Worm (Caenorhabditis elegans) whole organism, L3 larva: ENCODE data around the gene Y67D8C.6.

ENCODE experiments used
- R02D3.7 ChIP-seq: fragments of 150-350 bp; optimal IDR thresholded peaks from 2 replicates; lab custom pipeline; 2014; ENCODE audit warnings: missing biosample characterization, missing genetic modification characterization
- ZK546.5 ChIP-seq: sonication (generic microtip); optimal IDR thresholded peaks from 2 replicates; lab custom pipeline; 2017; ENCODE audit warnings: missing biosample characterization, missing genetic modification characterization
- aly-2 ChIP-seq: fragments of 150-350 bp; optimal IDR thresholded peaks from 2 replicates; lab custom pipeline; 2014; ENCODE audit warnings: missing biosample characterization, missing genetic modification characterization
- ama-1 ChIP-seq: fragments of 150-350 bp; optimal IDR thresholded peaks from 2 replicates; lab custom pipeline; 2018
- ceh-28 ChIP-seq: fragments of 150-350 bp; optimal IDR thresholded peaks from 2 replicates; lab custom pipeline; 2014; ENCODE audit warnings: missing biosample characterization, missing genetic modification reagents, missing genetic modification characterization
- ceh-82 ChIP-seq: fragments of 150-350 bp; optimal IDR thresholded peaks from 2 replicates; lab custom pipeline; 2014; ENCODE audit warnings: missing biosample characterization, missing genetic modification characterization
- ceh-9 ChIP-seq: sonication (generic microtip); optimal IDR thresholded peaks from 2 replicates; lab custom pipeline; 2018; ENCODE audit warnings: missing biosample characterization, missing genetic modification characterization
- egl-27 ChIP-seq: sonication (generic microtip); optimal IDR thresholded peaks from 4 replicates; lab custom pipeline; 2017; ENCODE audit warnings: missing biosample characterization, missing genetic modification reagents, missing genetic modification characterization
- egl-5 ChIP-seq: fragments of 150-350 bp; optimal IDR thresholded peaks from 2 replicates; lab custom pipeline; 2017; ENCODE audit warnings: missing biosample characterization, missing genetic modification reagents, missing genetic modification characterization, inconsistent platforms
- elt-1 ChIP-seq: fragments of 150-350 bp; optimal IDR thresholded peaks from 2 replicates; lab custom pipeline; 2014; ENCODE audit warnings: missing biosample characterization, missing genetic modification characterization
- elt-2 ChIP-seq: sonication (generic microtip); optimal IDR thresholded peaks from 2 replicates; lab custom pipeline; 2016; ENCODE audit warnings: missing genetic modification reagents, mild to moderate bottlenecking, missing genetic modification characterization, missing compliant biosample characterization
- elt-3 ChIP-seq, 3 experiments: fragments of 150-350 bp in 1 of 3; sonication (generic microtip) in 2 of 3; optimal IDR thresholded peaks; 2 replicates in 2 of 3; 4 replicates in 1 of 3; lab custom pipeline; 2014 to 2017; ENCODE audit warnings: missing biosample characterization in 3 of 3, missing genetic modification characterization in 3 of 3
- eor-1 ChIP-seq, 2 experiments: fragments of 150-350 bp; optimal IDR thresholded peaks; 2 replicates each; lab custom pipeline; 2014 to 2018; ENCODE audit warnings: missing biosample characterization in 2 of 2, missing genetic modification characterization in 2 of 2
- fkh-10 ChIP-seq: sonication (generic microtip); optimal IDR thresholded peaks from 2 replicates; lab custom pipeline; 2017; ENCODE audit warnings: missing biosample characterization, missing genetic modification reagents, missing genetic modification characterization
- fkh-2 ChIP-seq: fragments of 150-350 bp; optimal IDR thresholded peaks from 2 replicates; lab custom pipeline; 2014; ENCODE audit warnings: missing biosample characterization, missing genetic modification reagents, missing genetic modification characterization
- fos-1 ChIP-seq: fragments of 150-350 bp; optimal IDR thresholded peaks from 2 replicates; lab custom pipeline; 2014; ENCODE audit warnings: missing biosample characterization, missing genetic modification characterization
- hmg-11 ChIP-seq: sonication (generic microtip); optimal IDR thresholded peaks from 2 replicates; lab custom pipeline; 2016; ENCODE audit warnings: missing genetic modification characterization, missing compliant biosample characterization
- jun-1 ChIP-seq: fragments of 150-350 bp; optimal IDR thresholded peaks from 2 replicates; lab custom pipeline; 2014; ENCODE audit warnings: missing biosample characterization, missing genetic modification reagents, missing genetic modification characterization
- lin-15B ChIP-seq: fragments of 150-350 bp; optimal IDR thresholded peaks from 2 replicates; lab custom pipeline; 2014; ENCODE audit warnings: missing biosample characterization, missing genetic modification characterization
- lin-39 ChIP-seq: fragments of 150-350 bp; optimal IDR thresholded peaks from 2 replicates; lab custom pipeline; 2018; ENCODE audit warnings: missing biosample characterization, missing genetic modification reagents, missing genetic modification characterization
- lsy-12 ChIP-seq: sonication (generic microtip); optimal IDR thresholded peaks from 2 replicates; lab custom pipeline; 2016; ENCODE audit warnings: mild to moderate bottlenecking, missing genetic modification characterization, missing compliant biosample characterization
- mdl-1 ChIP-seq: fragments of 150-350 bp; optimal IDR thresholded peaks from 2 replicates; lab custom pipeline; 2014; ENCODE audit warnings: missing biosample characterization, missing genetic modification characterization
- mml-1 ChIP-seq: fragments of 150-350 bp; sonication (generic microtip); optimal IDR thresholded peaks from 3 replicates; lab custom pipeline; 2014; ENCODE audit warnings: missing biosample characterization, missing genetic modification characterization
- nfya-1 ChIP-seq: sonication (generic microtip); optimal IDR thresholded peaks from 2 replicates; lab custom pipeline; 2017; ENCODE audit warnings: missing genetic modification characterization, mild to moderate bottlenecking, missing compliant biosample characterization, antibody characterized with exemption, moderate library complexity; ENCODE audit not compliant: insufficient read depth
- nhr-11 ChIP-seq: fragments of 150-350 bp; optimal IDR thresholded peaks from 2 replicates; lab custom pipeline; 2014; ENCODE audit warnings: missing biosample characterization, missing genetic modification characterization
- nhr-23 ChIP-seq: fragments of 150-350 bp; optimal IDR thresholded peaks from 2 replicates; lab custom pipeline; 2014; ENCODE audit warnings: missing biosample characterization, missing genetic modification reagents, missing genetic modification characterization
- nhr-25 ChIP-seq: sonication (generic microtip); optimal IDR thresholded peaks from 2 replicates; lab custom pipeline; 2017; ENCODE audit warnings: missing biosample characterization, missing genetic modification characterization
- nhr-43 ChIP-seq: sonication (generic microtip); optimal IDR thresholded peaks from 2 replicates; lab custom pipeline; 2016; ENCODE audit warnings: mild to moderate bottlenecking, missing genetic modification characterization, missing compliant biosample characterization; ENCODE audit not compliant: poor library complexity, severe bottlenecking
- nhr-76 ChIP-seq: fragments of 150-350 bp; sonication (generic microtip); optimal IDR thresholded peaks from 5 replicates; lab custom pipeline; 2014; ENCODE audit warnings: missing biosample characterization, missing genetic modification characterization
- nhr-77 ChIP-seq: fragments of 150-350 bp; optimal IDR thresholded peaks from 2 replicates; lab custom pipeline; 2014; ENCODE audit warnings: missing biosample characterization, missing genetic modification characterization
- pha-4 ChIP-seq: fragments of 150-350 bp; optimal IDR thresholded peaks from 2 replicates; lab custom pipeline; 2014; ENCODE audit warnings: missing biosample characterization, missing genetic modification reagents, missing genetic modification characterization
- pqm-1 ChIP-seq: fragments of 150-350 bp; optimal IDR thresholded peaks from 2 replicates; lab custom pipeline; 2017; ENCODE audit warnings: missing biosample characterization, missing genetic modification characterization, inconsistent platforms
- sea-2 ChIP-seq: fragments of 150-350 bp; sonication (generic microtip); optimal IDR thresholded peaks from 4 replicates; lab custom pipeline; 2014; ENCODE audit warnings: missing biosample characterization, missing genetic modification reagents, missing genetic modification characterization
- skn-1 ChIP-seq: fragments of 150-350 bp; optimal IDR thresholded peaks from 2 replicates; lab custom pipeline; 2014; ENCODE audit warnings: missing biosample characterization, missing genetic modification characterization
- snpc-4 ChIP-seq: fragments of 150-350 bp; optimal IDR thresholded peaks from 2 replicates; lab custom pipeline; 2014; ENCODE audit warnings: missing biosample characterization, missing genetic modification characterization
- tbx-2 ChIP-seq: sonication (generic microtip); optimal IDR thresholded peaks from 2 replicates; lab custom pipeline; 2016; ENCODE audit warnings: mild to moderate bottlenecking, missing genetic modification characterization, missing compliant biosample characterization
- unc-62 ChIP-seq: fragments of 150-350 bp; sonication (generic microtip); optimal IDR thresholded peaks from 4 replicates; lab custom pipeline; 2014; ENCODE audit warnings: missing biosample characterization, missing genetic modification reagents, missing genetic modification characterization
- ztf-11 ChIP-seq: fragments of 150-350 bp; optimal IDR thresholded peaks from 2 replicates; lab custom pipeline; 2014; ENCODE audit warnings: missing biosample characterization, missing genetic modification characterization
- ztf-4 ChIP-seq: fragments of 150-350 bp; optimal IDR thresholded peaks from 2 replicates; lab custom pipeline; 2014; ENCODE audit warnings: missing biosample characterization, missing genetic modification characterization

The Y67D8C.6 gene

DNA sequence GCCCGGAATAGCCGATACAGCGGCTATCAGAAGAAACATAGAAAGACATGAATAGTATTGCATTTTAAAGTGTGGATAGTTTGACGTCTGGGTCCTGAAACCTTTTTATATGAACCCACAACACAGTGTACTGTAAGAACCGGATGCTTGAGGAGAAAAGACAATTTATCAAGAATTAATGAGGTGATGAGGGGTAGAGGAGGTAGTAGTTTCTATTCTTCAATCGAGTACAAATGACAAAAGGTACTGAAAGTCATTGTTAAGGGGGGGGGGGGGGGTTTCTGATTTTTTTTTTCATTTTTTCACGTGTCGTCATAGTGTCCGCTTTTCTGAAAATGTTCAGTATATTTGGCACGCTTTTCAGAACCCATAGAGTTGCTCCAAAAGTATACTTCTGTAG is 3.6 kb upstream of the Y67D8C.6 start, which contains the start of gene Y67D8C.7:
Gene Y67D8C.7, minus strand, starts transcription at position 101 of the 400 bp plus-strand sequence.
- TF ChIP-seq lin-39, result no peak
- TF ChIP-seq skn-1 (tag; lab: Kevin White, UChicago), result no peak
- TF ChIP-seq nhr-76 (tag; lab: Kevin White, UChicago), result no peak
- no peak for TF ChIP-seq ztf-11 (tag; lab: Kevin White, UChicago)
- TF ChIP-seq ceh-82 (tag; lab: Kevin White, UChicago), result no peak
- no peak for TF ChIP-seq mml-1
- no peak for TF ChIP-seq aly-2
- no peak for TF ChIP-seq nhr-77 (tag; lab: Kevin White, UChicago)
- TF ChIP-seq fkh-2 (tag; lab: Kevin White, UChicago), result no peak
- TF ChIP-seq fos-1 (tag; lab: Kevin White, UChicago), result no peak
- TF ChIP-seq egl-5 (tag; lab: Kevin White, UChicago), result no peak
- no peak for TF ChIP-seq eor-1 (tag; optimal IDR thresholded peaks at IDR 0.05; lab: Kevin White, UChicago)
- TF ChIP-seq, all 47 proteins: peak for 0

- TF ChIP-seq ceh-9 (tag; lab: Kevin White, UChicago), result no peak
- no peak for TF ChIP-seq ceh-28
- TF ChIP-seq, all 47 proteins: peak for 0
Measured at ce11 chrIV:3055848-3056247, 7.3 kb downstream of the Y67D8C.6 start.

DNA sequence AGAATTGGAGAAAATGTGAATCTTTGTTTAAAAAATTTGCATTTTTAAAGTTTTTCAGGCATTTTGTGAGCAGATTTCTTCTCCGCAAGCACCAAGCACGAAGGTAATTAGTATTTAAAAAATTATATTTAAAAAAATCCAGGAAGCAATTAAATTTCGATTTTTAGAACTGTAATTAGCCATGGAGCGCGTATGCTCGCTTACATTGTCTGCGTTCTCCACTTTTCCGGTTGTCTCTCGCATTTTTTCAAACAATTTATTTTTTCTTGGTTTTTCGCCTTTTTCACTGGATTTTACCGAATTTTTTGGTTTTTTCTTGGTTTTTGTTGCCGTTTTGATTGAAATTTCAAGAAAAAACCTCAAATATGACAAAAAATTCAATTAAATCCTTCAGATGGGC is 7.9 kb downstream of the Y67D8C.6 start:
- TF ChIP-seq sea-2 (GFP tag; lab: Kevin White, UChicago) (no peak), lin-15B (tag; lab: Kevin White, UChicago) (peak; percentile 57), pha-4 (peak; percentile 38), fos-1 (tag; lab: Kevin White, UChicago) (no peak)
- TF ChIP-seq, all 47 proteins: peak for 2

- TF ChIP-seq ztf-11 (tag; lab: Kevin White, UChicago) (no peak), ceh-9 (tag; lab: Kevin White, UChicago) (no peak), fkh-2 (tag; lab: Kevin White, UChicago) (no peak)
Measured at ce11 chrIV:3053428-3053827, 9.8 kb downstream of the Y67D8C.6 start, which contains the start of gene ivph-3. Gene ivph-3, plus strand, starts transcription at chrIV:3053728.

- TF ChIP-seq nhr-76 (tag; lab: Kevin White, UChicago) (peak; percentile 11), aly-2 (peak; percentile 47), lsy-12 (tag; lab: Kevin White, UChicago) (peak; percentile 93), hmg-11 (tag; lab: Kevin White, UChicago) (peak; percentile 73), R02D3.7 (tag; lab: Kevin White, UChicago) (peak; percentile 83), unc-62 (GFP tag; lab: Kevin White, UChicago) (peak; percentile 54), nhr-77 (tag; lab: Kevin White, UChicago) (peak; percentile 73), jun-1 (tag; lab: Kevin White, UChicago) (peak; percentile 75), ceh-28 (peak; percentile 77), fkh-10 (GFP tag; lab: Kevin White, UChicago) (peak; percentile 42), ztf-4 (tag; lab: Kevin White, UChicago) (peak; percentile 37), elt-2 (tag; lab: Kevin White, UChicago) (peak; percentile 63), lin-39 (peak; percentile 80), egl-5 (tag; lab: Kevin White, UChicago) (peak; percentile 95), elt-1 (peak; percentile 17), snpc-4 (tag; lab: Kevin White, UChicago) (peak; percentile 69), pha-4 (peak; percentile 88), skn-1 (tag; lab: Kevin White, UChicago) (peak; percentile 74), elt-3 (tag; optimal IDR thresholded peaks at IDR 0.05; lab: Kevin White, UChicago) (peak in 1 of 3 experiments; percentile 11), tbx-2 (tag; lab: Kevin White, UChicago) (peak; percentile 89), nhr-43 (peak; percentile 97), ZK546.5 (peak; percentile 28), nfya-1 (tag; lab: Kevin White, UChicago) (peak; percentile 92), nhr-23 (peak; percentile 84), egl-27 (tag; lab: Kevin White, UChicago) (peak; percentile 81), ama-1 (lab: Kevin White, UChicago) (peak; percentile 2), lin-15B (tag; lab: Kevin White, UChicago) (peak; percentile 88), ceh-82 (tag; lab: Kevin White, UChicago) (peak; percentile 87), pqm-1 (tag; lab: Kevin White, UChicago) (peak; percentile 65), mdl-1 (peak; percentile 46), nhr-25 (peak; percentile 75), nhr-11 (tag; lab: Kevin White, UChicago) (peak; percentile 60)
Measured at ce11 chrIV:3050054-3050990, 12.9 kb downstream of the Y67D8C.6 start, which contains the start of gene eel-1. Gene eel-1, minus strand, starts transcription at chrIV:3050104.
